Worm (Caenorhabditis elegans): ENCODE results near the gene cht-3.

DNA sequence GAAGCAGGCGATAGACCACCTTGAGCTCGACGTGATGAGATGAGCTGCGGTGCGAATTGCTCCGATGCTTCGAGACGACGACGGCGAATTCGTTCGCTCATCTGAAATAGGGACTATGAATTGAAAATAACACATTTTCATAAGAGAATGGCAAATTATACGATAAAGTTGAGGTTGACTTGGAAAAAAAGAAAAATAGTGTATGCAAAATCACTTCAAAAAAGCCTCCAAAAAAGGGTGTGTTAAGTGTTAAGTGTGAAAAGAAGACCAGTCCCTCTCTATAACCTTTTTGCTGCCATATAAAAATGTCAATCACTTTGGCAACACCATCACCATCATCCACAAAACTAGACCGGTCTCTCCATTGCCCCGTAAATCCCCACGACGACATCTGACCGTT is 16.6 kb upstream of the cht-3 start, which contains the start of gene prkl-1:
- TF ChIP-seq ztf-11 (tag; optimal IDR thresholded peaks at IDR 0.05) (no peak), F16B12.6 (tag; optimal IDR thresholded peaks at IDR 0.05) (no peak), tbx-2 (tag; optimal IDR thresholded peaks at IDR 0.05) (no peak), ceh-8 (GFP tag; optimal IDR thresholded peaks at IDR 0.05) (no peak), lin-39 (tag; optimal IDR thresholded peaks at IDR 0.05) (no peak), skn-1 (tag; optimal IDR thresholded peaks at IDR 0.05) (no peak), lin-13 (GFP tag; optimal IDR thresholded peaks at IDR 0.05) (no peak), hpl-2 (GFP tag; optimal IDR thresholded peaks at IDR 0.05) (no peak), unc-62 (GFP tag; optimal IDR thresholded peaks at IDR 0.05) (no peak), aly-2 (tag; optimal IDR thresholded peaks at IDR 0.05) (no peak), nhr-76 (tag; optimal IDR thresholded peaks at IDR 0.05) (no peak)

Data from whole organism, L1 larva.